Worm (Caenorhabditis elegans) whole organism, late embryonic: ENCODE results near the gene hut-1.

Experiments used
- F13H6.1 ChIP-seq: sonication (generic microtip); optimal IDR thresholded peaks from 2 replicates; lab custom pipeline; 2016; ENCODE audit warnings: missing genetic modification characterization, missing compliant biosample characterization
- ama-1 ChIP-seq: fragments of 150-350 bp; optimal IDR thresholded peaks from 2 replicates; lab custom pipeline; 2014
- ceh-45 ChIP-seq: fragments of 200-800 bp; sonication (Bioruptor generic); IDR thresholded peaks from 2 replicates; pipeline ENCODE4 v1.3.6; 2022; ENCODE audit warnings: missing genetic modification reagents, missing genetic modification characterization, missing compliant biosample characterization
- fkh-6 ChIP-seq: sonication (generic microtip); optimal IDR thresholded peaks from 2 replicates; lab custom pipeline; 2016; ENCODE audit warnings: missing genetic modification characterization, missing compliant biosample characterization
- sox-2 ChIP-seq: fragments of 200-800 bp; sonication (Bioruptor generic); IDR thresholded peaks from 2 replicates; pipeline ENCODE4 v1.3.6; 2022; ENCODE audit warnings: missing genetic modification reagents, missing genetic modification characterization, missing compliant biosample characterization
- sox-4 ChIP-seq: sonication (generic microtip); optimal IDR thresholded peaks from 2 replicates; lab custom pipeline; 2017; ENCODE audit warnings: mild to moderate bottlenecking, missing genetic modification characterization, inconsistent platforms, missing compliant biosample characterization
- unc-55 ChIP-seq: sonication (generic microtip); optimal IDR thresholded peaks from 2 replicates; lab custom pipeline; 2017; ENCODE audit warnings: missing biosample characterization, missing genetic modification reagents, missing genetic modification characterization

- TF ChIP-seq unc-55 (no peak), sox-4 (tag; lab: Kevin White, UChicago) (no peak), ama-1 (no peak), sox-2 (no peak), F13H6.1 (tag; lab: Kevin White, UChicago) (no peak), ceh-45 (GFP tag; lab: Robert Waterston, UW) (no peak), fkh-6 (tag; lab: Kevin White, UChicago) (no peak)
Measured at ce11 chrIII:12687872-12688375, 23.4 kb upstream of the hut-1 start, which contains the start of the genes rsp-3 and spin-4.
